Fruit fly (Drosophila melanogaster) whole organism, embryonic: ENCODE results near the gene CG12379.
A peak's percentile ranks its signal among the peaks of the same experiment; 100 is the strongest.

Experiments used
- ATbp ChIP-seq: fragments of 200-800 bp; sonication (Bioruptor generic); optimal IDR thresholded peaks from 2 replicates; lab custom pipeline; 2017; ENCODE audit warnings: missing biosample characterization, mild to moderate bottlenecking, missing genetic modification characterization, missing genetic modification reagents
- Abd-B ChIP-seq: fragments of 200-800 bp; sonication (Bioruptor generic); optimal IDR thresholded peaks from 2 replicates; lab custom pipeline; 2018; ENCODE audit warnings: missing biosample characterization, mild to moderate bottlenecking, missing genetic modification characterization, moderate library complexity
- Bdp1 ChIP-seq: fragments of 200-800 bp; sonication (Bioruptor generic); optimal IDR thresholded peaks from 3 replicates; lab custom pipeline; 2016; ENCODE audit warnings: missing biosample characterization, missing genetic modification characterization
- CG1024 ChIP-seq: fragments of 200-800 bp; sonication (Bioruptor generic); IDR thresholded peaks from 2 replicates; pipeline ENCODE4 v1.3.6; 2022; ENCODE audit warnings: missing biosample characterization, missing genetic modification characterization
- CG10654 ChIP-seq: fragments of 200-800 bp; sonication (Bioruptor generic); optimal IDR thresholded peaks from 2 replicates; lab custom pipeline; 2016; ENCODE audit warnings: missing biosample characterization, missing genetic modification characterization
- CG13123 ChIP-seq: fragments of 200-800 bp; sonication (Bioruptor generic); optimal IDR thresholded peaks from 2 replicates; lab custom pipeline; 2016; ENCODE audit warnings: missing biosample characterization, missing genetic modification characterization
- CG16813 ChIP-seq: fragments of 200-800 bp; sonication (Bioruptor generic); IDR thresholded peaks from 3 replicates; pipeline ENCODE4 v1.3.6; 2022; ENCODE audit warnings: missing biosample characterization, missing genetic modification characterization; ENCODE audit not compliant: partially characterized antibody
- CG16815 ChIP-seq: fragments of 200-800 bp; sonication (Bioruptor generic); optimal IDR thresholded peaks from 3 replicates; lab custom pipeline; 2017; ENCODE audit warnings: missing biosample characterization, mild to moderate bottlenecking, missing genetic modification characterization
- CG16863 ChIP-seq: fragments of 200-800 bp; sonication (Bioruptor generic); optimal IDR thresholded peaks from 3 replicates; lab custom pipeline; 2016; ENCODE audit warnings: missing biosample characterization, missing genetic modification characterization
- CG17385 ChIP-seq: fragments of 200-800 bp; sonication (Bioruptor generic); optimal IDR thresholded peaks from 3 replicates; lab custom pipeline; 2018; ENCODE audit warnings: missing biosample characterization, mild to moderate bottlenecking, missing genetic modification characterization
- CG17912 ChIP-seq: fragments of 200-800 bp; sonication (Bioruptor generic); optimal IDR thresholded peaks from 2 replicates; lab custom pipeline; 2018; ENCODE audit warnings: missing biosample characterization, mild to moderate bottlenecking, missing genetic modification characterization
- CG18011 ChIP-seq: fragments of 200-800 bp; sonication (Bioruptor generic); optimal IDR thresholded peaks from 2 replicates; lab custom pipeline; 2017; ENCODE audit warnings: missing biosample characterization, missing genetic modification characterization, mild to moderate bottlenecking, moderate library complexity, missing genotype
- CG18619 ChIP-seq: fragments of 200-800 bp; sonication (Bioruptor generic); optimal IDR thresholded peaks from 3 replicates; lab custom pipeline; 2017; ENCODE audit warnings: missing biosample characterization, mild to moderate bottlenecking, missing genetic modification characterization
- CG30020 ChIP-seq: fragments of 200-800 bp; optimal IDR thresholded peaks from 2 replicates; lab custom pipeline; 2019; ENCODE audit warnings: missing biosample characterization, mild to moderate bottlenecking, missing genetic modification characterization, moderate library complexity
- CG30403 ChIP-seq: fragments of 200-800 bp; sonication (Bioruptor generic); optimal IDR thresholded peaks from 3 replicates; lab custom pipeline; 2016; ENCODE audit warnings: missing biosample characterization, missing genetic modification characterization
- CG30431 ChIP-seq: fragments of 200-800 bp; sonication (Bioruptor generic); optimal IDR thresholded peaks from 2 replicates; lab custom pipeline; 2017; ENCODE audit warnings: missing biosample characterization, missing genetic modification characterization
- CG33557 ChIP-seq: fragments of 200-800 bp; sonication (Bioruptor generic); optimal IDR thresholded peaks from 2 replicates; lab custom pipeline; 2019; ENCODE audit warnings: missing biosample characterization, mild to moderate bottlenecking, missing genetic modification characterization, moderate library complexity
- CG5245 ChIP-seq: fragments of 200-800 bp; sonication (Bioruptor generic); optimal IDR thresholded peaks from 3 replicates; lab custom pipeline; 2016; ENCODE audit warnings: missing biosample characterization, missing genetic modification characterization
- CG6272 ChIP-seq: fragments of 200-800 bp; sonication (Bioruptor generic); IDR thresholded peaks from 2 replicates; pipeline ENCODE4 v1.3.6; 2022; ENCODE audit warnings: missing biosample characterization, missing genetic modification characterization
- CG9797 ChIP-seq: fragments of 200-800 bp; sonication (Bioruptor generic); optimal IDR thresholded peaks from 3 replicates; lab custom pipeline; 2018; ENCODE audit warnings: missing biosample characterization, mild to moderate bottlenecking, missing genetic modification characterization
- CTCF ChIP-seq: fragments of 200-800 bp; sonication (Bioruptor generic); optimal IDR thresholded peaks from 2 replicates; lab custom pipeline; 2017; ENCODE audit warnings: missing biosample characterization, mild to moderate bottlenecking, missing genetic modification characterization, moderate library complexity
- Dad ChIP-seq: fragments of 200-800 bp; sonication (Bioruptor generic); optimal IDR thresholded peaks from 3 replicates; lab custom pipeline; 2016; ENCODE audit warnings: missing biosample characterization, missing genetic modification characterization
- Dp ChIP-seq: fragments of 200-800 bp; sonication (Bioruptor generic); optimal IDR thresholded peaks from 2 replicates; lab custom pipeline; 2018; ENCODE audit warnings: missing biosample characterization, mild to moderate bottlenecking, missing genetic modification characterization, moderate library complexity
- Drgx ChIP-seq: fragments of 200-800 bp; sonication (Bioruptor generic); IDR thresholded peaks from 2 replicates; pipeline ENCODE4 v1.3.6; 2022; ENCODE audit warnings: missing biosample characterization, missing genetic modification characterization
- HmgD ChIP-seq: fragments of 200-800 bp; sonication (Bioruptor generic); optimal IDR thresholded peaks from 3 replicates; lab custom pipeline; 2016; ENCODE audit warnings: missing biosample characterization, missing genetic modification characterization
- NK7.1 ChIP-seq: fragments of 200-800 bp; sonication (Bioruptor generic); optimal IDR thresholded peaks from 3 replicates; lab custom pipeline; 2016; ENCODE audit warnings: missing biosample characterization, missing genetic modification characterization
- Oli ChIP-seq: fragments of 200-800 bp; sonication (Bioruptor generic); optimal IDR thresholded peaks from 2 replicates; lab custom pipeline; 2018; ENCODE audit warnings: missing biosample characterization, mild to moderate bottlenecking, missing genetic modification characterization, moderate library complexity
- Rx ChIP-seq: fragments of 200-800 bp; sonication (Bioruptor generic); IDR thresholded peaks from 2 replicates; pipeline ENCODE4 v1.3.6; 2022; ENCODE audit warnings: missing biosample characterization, missing genetic modification characterization
- Sry-β ChIP-seq: fragments of 200-800 bp; sonication (Bioruptor generic); optimal IDR thresholded peaks from 2 replicates; lab custom pipeline; 2018; ENCODE audit warnings: missing biosample characterization, mild to moderate bottlenecking, missing genetic modification characterization, moderate library complexity
- Taf1 ChIP-seq: fragments of 200-800 bp; sonication (Bioruptor generic); IDR thresholded peaks from 2 replicates; pipeline ENCODE4 v1.3.6; 2022; ENCODE audit warnings: missing biosample characterization, missing genetic modification characterization
- Usf ChIP-seq: fragments of 200-800 bp; sonication (Bioruptor generic); optimal IDR thresholded peaks from 2 replicates; lab custom pipeline; 2017; ENCODE audit warnings: missing genotype, missing biosample characterization, missing genetic modification characterization
- YL-1 ChIP-seq: fragments of 200-800 bp; sonication (Bioruptor generic); optimal IDR thresholded peaks from 3 replicates; lab custom pipeline; 2017; ENCODE audit warnings: missing biosample characterization, mild to moderate bottlenecking, missing genetic modification characterization
- chn ChIP-seq: fragments of 200-800 bp; sonication (Bioruptor generic); optimal IDR thresholded peaks from 2 replicates; lab custom pipeline; 2016; ENCODE audit warnings: missing biosample characterization, missing genetic modification characterization
- cwo ChIP-seq: fragments of 200-800 bp; sonication (Bioruptor generic); optimal IDR thresholded peaks from 3 replicates; lab custom pipeline; 2017; ENCODE audit warnings: missing biosample characterization, missing genetic modification characterization, mild to moderate bottlenecking, moderate library complexity, missing genetic modification reagents
- esg ChIP-seq: fragments of 200-800 bp; sonication (Bioruptor generic); conservative IDR thresholded peaks from 2 replicates; pipeline ENCODE4 v1.3.6; 2022; ENCODE audit warnings: missing biosample characterization, missing genetic modification characterization
- fd64A ChIP-seq: fragments of 200-800 bp; sonication (Bioruptor generic); optimal IDR thresholded peaks from 3 replicates; lab custom pipeline; 2018; ENCODE audit warnings: missing biosample characterization, mild to moderate bottlenecking, missing genetic modification characterization
- grau ChIP-seq: fragments of 200-800 bp; optimal IDR thresholded peaks from 3 replicates; lab custom pipeline; 2019; ENCODE audit warnings: missing biosample characterization, mild to moderate bottlenecking, missing genetic modification characterization, moderate library complexity
- grn ChIP-seq: fragments of 200-800 bp; sonication (Bioruptor generic); optimal IDR thresholded peaks from 3 replicates; lab custom pipeline; 2017; ENCODE audit warnings: missing biosample characterization, missing genetic modification characterization
- inv ChIP-seq: fragments of 200-800 bp; sonication (Bioruptor generic); IDR thresholded peaks from 2 replicates; pipeline ENCODE4 v1.3.6; 2022; ENCODE audit warnings: missing biosample characterization, missing genetic modification characterization; ENCODE audit not compliant: partially characterized antibody
- ken ChIP-seq: fragments of 200-800 bp; sonication (Bioruptor generic); IDR thresholded peaks from 3 replicates; pipeline ENCODE4 v1.3.6; 2022; ENCODE audit warnings: missing biosample characterization, missing genetic modification characterization
- lola ChIP-seq, 3 experiments: fragments of >200 bp in 2 of 3; fragments of 200-800 bp in 1 of 3; sonication (Bioruptor generic) in 1 of 3; optimal IDR thresholded peaks; 2 replicates each; lab custom pipeline; 2017 to 2019; ENCODE audit warnings: missing biosample characterization in 3 of 3, missing genetic modification characterization in 3 of 3, mild to moderate bottlenecking in 1 of 3, moderate library complexity in 1 of 3
- mam ChIP-seq: fragments of 200-800 bp; sonication (Bioruptor generic); optimal IDR thresholded peaks from 3 replicates; lab custom pipeline; 2016; ENCODE audit warnings: missing biosample characterization, missing genetic modification characterization
- rib ChIP-seq: fragments of 200-800 bp; sonication (Bioruptor generic); IDR thresholded peaks from 2 replicates; pipeline ENCODE4 v1.3.6; 2022; ENCODE audit warnings: missing biosample characterization, missing genetic modification characterization
- schlank ChIP-seq: fragments of 200-800 bp; sonication (Bioruptor generic); optimal IDR thresholded peaks from 2 replicates; lab custom pipeline; 2018; ENCODE audit warnings: missing biosample characterization, mild to moderate bottlenecking, missing genetic modification characterization
- shn ChIP-seq: fragments of 200-800 bp; sonication (Bioruptor generic); optimal IDR thresholded peaks from 3 replicates; lab custom pipeline; 2016; ENCODE audit warnings: missing biosample characterization, missing genetic modification characterization
- tgo ChIP-seq: fragments of 200-800 bp; sonication (Bioruptor generic); IDR thresholded peaks from 3 replicates; pipeline ENCODE4 v1.3.6; 2022; ENCODE audit warnings: missing biosample characterization, missing genetic modification characterization
- yki ChIP-seq: fragments of >200 bp; optimal IDR thresholded peaks from 3 replicates; lab custom pipeline; 2018
- z ChIP-seq: fragments of 200-800 bp; sonication (Bioruptor generic); IDR thresholded peaks from 3 replicates; pipeline ENCODE4 v1.3.6; 2022; ENCODE audit warnings: missing biosample characterization, missing genetic modification characterization
- zen2 ChIP-seq: fragments of 200-800 bp; sonication (Bioruptor generic); IDR thresholded peaks from 3 replicates; pipeline ENCODE4 v1.3.6; 2022; ENCODE audit warnings: missing biosample characterization, missing genetic modification characterization; ENCODE audit not compliant: partially characterized antibody
- zf30C ChIP-seq: fragments of 200-800 bp; sonication (Bioruptor generic); optimal IDR thresholded peaks from 3 replicates; lab custom pipeline; 2018; ENCODE audit warnings: missing biosample characterization, mild to moderate bottlenecking, missing genetic modification characterization
- zfh1 ChIP-seq: fragments of 200-800 bp; sonication (Bioruptor generic); IDR thresholded peaks from 3 replicates; pipeline ENCODE4 v1.3.6; 2022; ENCODE audit warnings: missing biosample characterization, missing genetic modification characterization

Gene CG12379

DNA sequence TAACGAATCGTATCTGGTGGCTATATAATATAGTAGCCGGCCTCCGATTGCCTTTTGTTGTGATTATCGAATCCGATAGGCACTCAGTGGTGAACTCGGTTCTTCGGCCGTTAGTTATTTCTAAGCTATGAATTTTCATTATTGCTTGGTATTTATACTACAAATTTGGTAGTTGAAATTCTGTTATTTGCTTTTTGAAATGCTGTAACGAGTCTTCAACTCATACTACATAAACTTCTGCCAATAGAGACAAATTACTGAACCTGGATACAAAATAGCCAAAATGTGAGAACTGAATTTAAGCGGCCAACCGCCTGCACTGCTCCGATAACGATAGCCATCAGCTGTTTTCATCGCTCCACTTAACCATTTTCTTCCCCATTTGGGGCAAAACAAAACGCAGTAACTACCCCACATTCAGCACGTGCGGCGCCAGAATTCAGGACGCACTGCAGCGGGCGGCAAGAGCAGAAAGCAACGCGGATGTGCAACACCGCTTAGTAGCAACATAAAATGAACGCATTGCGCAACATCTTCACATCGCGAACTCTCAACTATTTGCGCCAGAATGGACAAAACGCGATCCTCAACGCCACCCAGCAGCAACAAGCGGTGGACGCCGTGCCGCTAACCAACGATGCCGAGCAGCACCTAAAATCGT is 5.2 kb upstream of the CG12379 start, which contains the start of the genes CG11679 and CG8206 (continued):
- TF ChIP-seq YL-1, result peak; percentile 42
- TF ChIP-seq CG16815, result no peak
- 0 out of 2 replicates have a peak, but pooled peaks have one; percentile 8 for TF ChIP-seq CG6272 (GFP tag; lab: Robert Waterston, UW)
- no peak for TF ChIP-seq CG5245 (GFP tag; lab: Kevin White, UChicago)
- TF ChIP-seq schlank (tag; lab: Kevin White, UChicago), result no peak
- no peak for TF ChIP-seq Usf (GFP tag; lab: Kevin White, UChicago)
- peak; percentile 27 for TF ChIP-seq Dad
- peak; percentile 9 for TF ChIP-seq CG17912
- no peak for TF ChIP-seq Bdp1
- peak; percentile 46 for TF ChIP-seq HmgD (GFP tag; lab: Kevin White, UChicago)
- TF ChIP-seq CG10654 (GFP tag; lab: Kevin White, UChicago), result no peak
- TF ChIP-seq CG30403, result peak; percentile 53
- no peak for TF ChIP-seq CG30431
- no peak for TF ChIP-seq esg (GFP tag; lab: Robert Waterston, UW)
- no peak for TF ChIP-seq Drgx
- no peak for TF ChIP-seq CG16863 (GFP tag; lab: Kevin White, UChicago)
- 0 out of 3 replicates have a peak, but pooled peaks have one; percentile 42 for TF ChIP-seq zfh1 (GFP tag; lab: Robert Waterston, UW)
- TF ChIP-seq grn (GFP tag; lab: Kevin White, UChicago), result no peak
- no peak for TF ChIP-seq zen2 (GFP tag; lab: Robert Waterston, UW)
- TF ChIP-seq Dp (GFP tag; lab: Kevin White, UChicago), result peak; percentile 13
- no peak for TF ChIP-seq CTCF (GFP tag; lab: Kevin White, UChicago)
- TF ChIP-seq CG17385 (GFP tag; lab: Kevin White, UChicago), result peak; percentile 3
- TF ChIP-seq CG16813 (GFP tag; lab: Robert Waterston, UW), result peak; percentile 39; the same call in 2 of the 3 replicates
- peak; percentile 25 for TF ChIP-seq cwo (GFP tag; lab: Kevin White, UChicago)
- TF ChIP-seq shn, result peak; percentile 52
- no peak for TF ChIP-seq z (GFP tag; lab: Robert Waterston, UW)
- TF ChIP-seq rib (GFP tag; lab: Robert Waterston, UW), result no peak
- no peak for TF ChIP-seq CG1024 (GFP tag; lab: Robert Waterston, UW)
- TF ChIP-seq Sry-β (GFP tag; lab: Kevin White, UChicago), result peak; percentile 96
- TF ChIP-seq Oli (tag; lab: Kevin White, UChicago), result no peak
- no peak for TF ChIP-seq yki (lab: Kevin White, UChicago)
- no peak for TF ChIP-seq Taf1
- TF ChIP-seq lola (GFP tag; optimal IDR thresholded peaks at IDR 0.05; lab: Kevin White, UChicago), result peak in 1 of 3 experiments; percentile 27
- peak; percentile 45; the same call in 1 of the 3 replicates for TF ChIP-seq tgo
- no peak for TF ChIP-seq zf30C (GFP tag; lab: Kevin White, UChicago)
- no peak for TF ChIP-seq NK7.1
- peak; percentile 37 for TF ChIP-seq Abd-B (GFP tag; lab: Kevin White, UChicago)
- TF ChIP-seq mam (GFP tag; lab: Kevin White, UChicago), result peak; percentile 66
- peak; percentile 55 for TF ChIP-seq grau (tag; lab: Kevin White, UChicago)
- no peak for TF ChIP-seq CG33557 (GFP tag; lab: Kevin White, UChicago)
- TF ChIP-seq CG18011 (GFP tag; lab: Kevin White, UChicago), result no peak
- TF ChIP-seq CG18619, result peak; percentile 9
- no peak for TF ChIP-seq CG9797
- no peak for TF ChIP-seq ken (GFP tag; lab: Robert Waterston, UW)
- peak; percentile 36; the same call in 1 of the 2 replicates for TF ChIP-seq inv
- TF ChIP-seq fd64A (GFP tag; lab: Kevin White, UChicago), result no peak
- TF ChIP-seq CG30020, result peak; percentile 31
- TF ChIP-seq Rx (GFP tag; lab: Robert Waterston, UW), result no peak
- no peak for TF ChIP-seq ATbp (GFP tag; lab: Kevin White, UChicago)
- no peak for TF ChIP-seq CG13123 (GFP tag; lab: Kevin White, UChicago)
- TF ChIP-seq chn (GFP tag; lab: Kevin White, UChicago), result no peak
